Fruit fly (Drosophila melanogaster) whole organism, prepupa: Measurements from ENCODE around the gene CG5909.

ENCODE experiments used
- Lpt ChIP-seq: fragments of 200-800 bp; sonication (Bioruptor generic); optimal IDR thresholded peaks from 3 replicates; lab custom pipeline; 2016; ENCODE audit warnings: missing biosample characterization, missing genetic modification characterization
- fd85E ChIP-seq: fragments of 200-800 bp; sonication (Bioruptor generic); optimal IDR thresholded peaks from 3 replicates; lab custom pipeline; 2016; ENCODE audit warnings: missing biosample characterization, missing genetic modification characterization
- ss ChIP-seq, 2 experiments: fragments of 200-800 bp; sonication (Bioruptor generic); optimal IDR thresholded peaks; 2 replicates in 1 of 2; 3 replicates in 1 of 2; lab custom pipeline; 2017 to 2018; ENCODE audit warnings: mild to moderate bottlenecking in 2 of 2, missing biosample characterization in 2 of 2, missing genetic modification characterization in 2 of 2, moderate library complexity in 1 of 2

DNA sequence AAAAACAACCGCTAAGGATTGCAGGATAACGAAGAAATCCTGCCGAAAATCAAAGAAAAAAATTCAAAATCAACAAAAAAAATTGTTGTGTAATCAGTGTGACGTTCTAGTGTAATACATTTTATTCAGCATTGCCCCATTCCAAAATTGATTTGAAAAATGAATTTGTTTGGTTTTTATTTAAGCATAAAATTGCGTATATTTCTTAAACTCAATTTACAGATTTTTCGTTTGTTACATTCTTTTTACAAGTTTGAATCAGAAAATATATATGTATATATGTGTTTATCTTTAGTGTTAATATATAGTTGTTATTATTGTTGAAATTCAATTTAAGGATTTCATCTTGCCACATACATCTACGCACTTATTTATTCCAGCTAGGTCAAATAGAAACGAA, 36.4 kb upstream of the CG5909 start, which contains the start of gene CG6059:
- TF ChIP-seq ss (GFP tag; optimal IDR thresholded peaks at IDR 0.05; lab: Kevin White, UChicago), result no peak
- TF ChIP-seq fd85E (GFP tag; lab: Kevin White, UChicago), result no peak
- no peak for TF ChIP-seq Lpt (GFP tag; lab: Kevin White, UChicago)
